Worm (Caenorhabditis elegans) whole organism, midembryonic: ENCODE data around the gene dmsr-12.

Source experiments
- T22C8.4 ChIP-seq: fragments of 200-800 bp; sonication (Bioruptor generic); IDR thresholded peaks from 2 replicates; pipeline ENCODE4 v1.3.6; 2022; ENCODE audit warnings: missing genetic modification characterization, missing compliant biosample characterization
- cog-1 ChIP-seq: sonication (generic microtip); optimal IDR thresholded peaks from 2 replicates; lab custom pipeline; 2016; ENCODE audit warnings: missing genetic modification characterization, missing compliant biosample characterization
- flt-1 ChIP-seq: fragments of 200-800 bp; sonication (Bioruptor generic); IDR thresholded peaks from 2 replicates; pipeline ENCODE4 v1.3.6; 2022; ENCODE audit warnings: missing genetic modification characterization, missing compliant biosample characterization
- klf-2 ChIP-seq: fragments of 200-800 bp; sonication (Bioruptor generic); conservative IDR thresholded peaks from 2 replicates; pipeline ENCODE4 v1.3.6; 2022; ENCODE audit warnings: missing genetic modification reagents, missing genetic modification characterization, missing compliant biosample characterization

ce11 chrV:6819812-6820211 is 13.6 kb upstream of the dmsr-12 start, which contains the start of gene dmsr-13:
- TF ChIP-seq klf-2 (GFP tag; lab: Robert Waterston, UW) (no peak), T22C8.4 (GFP tag; lab: Robert Waterston, UW) (no peak), flt-1 (GFP tag; lab: Robert Waterston, UW) (no peak), cog-1 (tag; lab: Kevin White, UChicago) (no peak)
